Worm (Caenorhabditis elegans) whole organism, mixed stage, embryonic: ENCODE results near the gene pat-12.

Source experiments
- M03D4.4 ChIP-seq: sonication (generic microtip); optimal IDR thresholded peaks from 2 replicates; lab custom pipeline; 2017; ENCODE audit warnings: mild to moderate bottlenecking, missing genetic modification characterization, missing compliant biosample characterization
- bed-3 ChIP-seq: fragments of 200-800 bp; sonication (Bioruptor generic); optimal IDR thresholded peaks from 3 replicates; lab custom pipeline; 2018; ENCODE audit warnings: mild to moderate bottlenecking, missing genetic modification characterization, moderate library complexity, missing compliant biosample characterization
- blmp-1 ChIP-seq: fragments of 150-350 bp; optimal IDR thresholded peaks from 2 replicates; lab custom pipeline; 2014; ENCODE audit warnings: missing biosample characterization, missing genetic modification characterization
- ceh-43 ChIP-seq: fragments of 200-800 bp; sonication (Bioruptor generic); optimal IDR thresholded peaks from 2 replicates; lab custom pipeline; 2018; ENCODE audit warnings: mild to moderate bottlenecking, missing genetic modification characterization, moderate library complexity, missing compliant biosample characterization
- ceh-83 ChIP-seq: fragments of 200-800 bp; sonication (Bioruptor generic); optimal IDR thresholded peaks from 2 replicates; lab custom pipeline; 2018; ENCODE audit warnings: mild to moderate bottlenecking, missing genetic modification characterization, missing compliant biosample characterization
- ces-1 ChIP-seq: fragments of 150-350 bp; optimal IDR thresholded peaks from 2 replicates; lab custom pipeline; 2014; ENCODE audit warnings: missing biosample characterization, missing genetic modification reagents, missing genetic modification characterization
- drap-1 ChIP-seq: fragments of 200-800 bp; sonication (Bioruptor generic); optimal IDR thresholded peaks from 3 replicates; lab custom pipeline; 2018; ENCODE audit warnings: mild to moderate bottlenecking, missing genetic modification characterization, missing compliant biosample characterization
- elt-1 ChIP-seq: sonication (generic microtip); optimal IDR thresholded peaks from 2 replicates; lab custom pipeline; 2017; ENCODE audit warnings: missing genetic modification characterization, mild to moderate bottlenecking, missing compliant biosample characterization, antibody characterized with exemption, moderate library complexity, borderline replicate concordance; ENCODE audit not compliant: insufficient read depth
- elt-3 ChIP-seq: fragments of 150-350 bp; optimal IDR thresholded peaks from 2 replicates; lab custom pipeline; 2014; ENCODE audit warnings: missing biosample characterization, missing genetic modification characterization
- flh-1 ChIP-seq: fragments of 200-800 bp; sonication (Bioruptor generic); optimal IDR thresholded peaks from 2 replicates; lab custom pipeline; 2018; ENCODE audit warnings: mild to moderate bottlenecking, missing genetic modification characterization, moderate library complexity, missing compliant biosample characterization
- ham-2 ChIP-seq: fragments of 200-800 bp; sonication (Bioruptor generic); optimal IDR thresholded peaks from 2 replicates; lab custom pipeline; 2018; ENCODE audit warnings: mild to moderate bottlenecking, missing genetic modification characterization, missing compliant biosample characterization
- hlh-1 ChIP-seq: fragments of 150-350 bp; optimal IDR thresholded peaks from 2 replicates; lab custom pipeline; 2014; ENCODE audit warnings: missing biosample characterization, missing genetic modification reagents, missing genetic modification characterization
- lin-13 ChIP-seq: fragments of 150-350 bp; optimal IDR thresholded peaks from 2 replicates; lab custom pipeline; 2014; ENCODE audit warnings: missing biosample characterization, missing genetic modification characterization
- lin-32 ChIP-seq: fragments of 200-800 bp; sonication (Bioruptor generic); optimal IDR thresholded peaks from 2 replicates; lab custom pipeline; 2018; ENCODE audit warnings: mild to moderate bottlenecking, missing genetic modification characterization, missing compliant biosample characterization
- lsy-2 ChIP-seq: fragments of 150-350 bp; optimal IDR thresholded peaks from 2 replicates; lab custom pipeline; 2014; ENCODE audit warnings: missing biosample characterization, missing genetic modification characterization
- mep-1 ChIP-seq: fragments of 150-350 bp; optimal IDR thresholded peaks from 2 replicates; lab custom pipeline; 2017; ENCODE audit warnings: missing biosample characterization, missing genetic modification reagents, missing genetic modification characterization, inconsistent platforms
- mls-2 ChIP-seq: sonication (generic microtip); optimal IDR thresholded peaks from 2 replicates; lab custom pipeline; 2016; ENCODE audit warnings: mild to moderate bottlenecking, missing genetic modification characterization, moderate library complexity, missing compliant biosample characterization
- nhr-12 ChIP-seq: fragments of 150-350 bp; optimal IDR thresholded peaks from 2 replicates; lab custom pipeline; 2014; ENCODE audit warnings: missing biosample characterization, missing genetic modification characterization
- nhr-237 ChIP-seq: fragments of 150-350 bp; optimal IDR thresholded peaks from 2 replicates; lab custom pipeline; 2014; ENCODE audit warnings: missing biosample characterization, missing genetic modification characterization
- nhr-28 ChIP-seq: fragments of 150-350 bp; optimal IDR thresholded peaks from 2 replicates; lab custom pipeline; 2014; ENCODE audit warnings: missing biosample characterization, missing genetic modification characterization
- nhr-76 ChIP-seq: sonication (generic microtip); optimal IDR thresholded peaks from 2 replicates; lab custom pipeline; 2017; ENCODE audit warnings: missing biosample characterization, missing genetic modification characterization
- pha-4 ChIP-seq: fragments of 150-350 bp; optimal IDR thresholded peaks from 2 replicates; lab custom pipeline; 2018; ENCODE audit warnings: missing biosample characterization, missing genetic modification reagents, missing genetic modification characterization
- sem-2 ChIP-seq: fragments of 200-800 bp; sonication (Bioruptor generic); optimal IDR thresholded peaks from 2 replicates; lab custom pipeline; 2018; ENCODE audit warnings: mild to moderate bottlenecking, missing genetic modification characterization, missing compliant biosample characterization
- snpc-4 ChIP-seq: fragments of 150-350 bp; optimal IDR thresholded peaks from 2 replicates; lab custom pipeline; 2014; ENCODE audit warnings: missing biosample characterization, missing genetic modification characterization
- sptf-1 ChIP-seq: sonication (generic microtip); optimal IDR thresholded peaks from 2 replicates; lab custom pipeline; 2017; ENCODE audit warnings: mild to moderate bottlenecking, missing genetic modification characterization, moderate library complexity, missing compliant biosample characterization
- tbx-8 ChIP-seq: fragments of 200-800 bp; sonication (Bioruptor generic); optimal IDR thresholded peaks from 2 replicates; lab custom pipeline; 2018; ENCODE audit warnings: mild to moderate bottlenecking, missing genetic modification characterization, moderate library complexity, missing compliant biosample characterization
- unc-120 ChIP-seq: sonication (generic microtip); optimal IDR thresholded peaks from 2 replicates; lab custom pipeline; 2017; ENCODE audit warnings: missing genetic modification characterization, missing compliant biosample characterization; ENCODE audit not compliant: poor library complexity, severe bottlenecking
- unc-39 ChIP-seq: fragments of 150-350 bp; optimal IDR thresholded peaks from 2 replicates; lab custom pipeline; 2014; ENCODE audit warnings: missing biosample characterization, missing genetic modification characterization
- unc-62 ChIP-seq: fragments of 150-350 bp; optimal IDR thresholded peaks from 2 replicates; lab custom pipeline; 2014; ENCODE audit warnings: missing biosample characterization, missing genetic modification reagents, missing genetic modification characterization
- zip-8 ChIP-seq: fragments of 150-350 bp; optimal IDR thresholded peaks from 2 replicates; lab custom pipeline; 2014; ENCODE audit warnings: missing biosample characterization, missing genetic modification characterization

The pat-12 gene

DNA sequence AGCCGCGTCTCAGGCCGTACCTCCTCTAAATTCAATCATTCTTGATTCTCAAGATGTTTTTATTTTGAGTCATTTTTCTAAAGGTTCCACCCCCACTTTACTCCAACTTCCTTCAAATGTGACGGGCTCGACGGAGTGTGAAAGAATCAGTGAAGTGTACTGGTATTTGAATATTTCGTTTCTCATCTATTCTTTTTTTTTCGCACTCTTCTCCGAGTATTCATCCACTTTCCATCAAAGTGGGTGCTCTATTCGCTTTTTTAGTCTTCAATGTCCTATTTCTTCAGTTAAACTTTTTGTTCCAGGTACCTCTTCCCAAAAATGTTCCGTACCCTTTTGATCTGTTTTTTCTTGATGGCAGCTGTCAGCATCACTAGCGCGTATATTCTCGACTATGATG, 9.2 kb upstream of the pat-12 start, which contains the start of gene nlp-52:
nlp-52 (plus strand) TSS at position 301 of the 400 bp plus-strand sequence.
- TF ChIP-seq snpc-4 (tag; lab: Kevin White, UChicago) (no peak), mls-2 (tag; lab: Kevin White, UChicago) (no peak), tbx-8 (GFP tag; lab: Kevin White, UChicago) (no peak), blmp-1 (tag; lab: Kevin White, UChicago) (no peak), nhr-12 (tag; lab: Kevin White, UChicago) (no peak), pha-4 (tag; lab: Kevin White, UChicago) (no peak), unc-39 (tag; lab: Kevin White, UChicago) (no peak), ham-2 (GFP tag; lab: Kevin White, UChicago) (no peak), ces-1 (GFP tag; lab: Kevin White, UChicago) (no peak), lin-32 (GFP tag; lab: Kevin White, UChicago) (no peak), nhr-237 (tag; lab: Kevin White, UChicago) (no peak), nhr-76 (no peak), sptf-1 (no peak), lsy-2 (no peak), nhr-28 (tag; lab: Kevin White, UChicago) (no peak), lin-13 (no peak), elt-3 (no peak), sem-2 (GFP tag; lab: Kevin White, UChicago) (no peak)
- TF ChIP-seq, all 35 proteins: peak for 0

ce11 chrIII:759675-760074, 7.4 kb upstream of the pat-12 start:
- TF ChIP-seq zip-8 (tag; lab: Kevin White, UChicago): no peak
- TF ChIP-seq unc-62 (GFP tag; lab: Kevin White, UChicago): no peak
- no peak for TF ChIP-seq lin-32 (GFP tag; lab: Kevin White, UChicago)
- TF ChIP-seq flh-1: no peak
- TF ChIP-seq drap-1 (GFP tag; lab: Kevin White, UChicago): no peak
- TF ChIP-seq blmp-1 (tag; lab: Kevin White, UChicago): no peak
- TF ChIP-seq mls-2 (tag; lab: Kevin White, UChicago): no peak
- no peak for TF ChIP-seq hlh-1 (tag; lab: Kevin White, UChicago)
- TF ChIP-seq bed-3 (GFP tag; lab: Kevin White, UChicago): no peak
- TF ChIP-seq ceh-43: no peak
- TF ChIP-seq lin-13: no peak
- TF ChIP-seq pha-4 (tag; lab: Kevin White, UChicago): no peak
- no peak for TF ChIP-seq unc-39 (tag; lab: Kevin White, UChicago)
- no peak for TF ChIP-seq nhr-237 (tag; lab: Kevin White, UChicago)
- TF ChIP-seq mep-1 (tag; lab: Kevin White, UChicago): no peak
- TF ChIP-seq sptf-1: no peak
- TF ChIP-seq elt-1 (tag; lab: Kevin White, UChicago): no peak

- TF ChIP-seq drap-1 (GFP tag; lab: Kevin White, UChicago) (no peak), ham-2 (GFP tag; lab: Kevin White, UChicago) (no peak), lin-13 (no peak), unc-62 (GFP tag; lab: Kevin White, UChicago) (no peak), elt-3 (no peak), bed-3 (GFP tag; lab: Kevin White, UChicago) (no peak), M03D4.4 (no peak), nhr-12 (tag; lab: Kevin White, UChicago) (no peak), lin-32 (GFP tag; lab: Kevin White, UChicago) (no peak)
These were observed 5.8 kb upstream of the pat-12 start, which contains the start of gene T17H7.7 for ce11 chrIII:757981-758380. Gene T17H7.7, minus strand, starts transcription at chrIII:758081.

DNA sequence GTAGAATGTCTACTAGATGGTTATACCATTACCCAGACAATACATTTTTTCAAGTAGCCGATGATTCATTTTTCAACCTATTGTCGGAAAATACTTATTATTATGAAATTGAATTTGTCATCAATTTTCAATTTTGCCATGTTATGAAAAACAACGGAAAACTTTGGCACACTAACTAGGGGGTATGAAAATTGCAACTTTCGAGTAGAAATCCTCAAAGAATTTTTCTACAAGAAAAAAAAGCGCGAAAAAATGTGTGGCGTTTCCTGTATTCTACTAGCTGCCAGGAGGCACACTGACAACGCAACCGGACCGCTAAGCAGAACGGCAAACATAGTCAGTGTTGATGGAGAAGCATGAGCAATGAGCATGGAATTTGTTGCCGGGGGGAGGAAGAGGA, 2.1 kb upstream of the pat-12 start:
- no peak for TF ChIP-seq ces-1 (GFP tag; lab: Kevin White, UChicago)
- TF ChIP-seq M03D4.4: no peak
- no peak for TF ChIP-seq mep-1 (tag; lab: Kevin White, UChicago)
- TF ChIP-seq elt-3: no peak
- TF ChIP-seq tbx-8 (GFP tag; lab: Kevin White, UChicago): no peak
- TF ChIP-seq pha-4 (tag; lab: Kevin White, UChicago): no peak

- no peak for TF ChIP-seq ceh-83
- no peak for TF ChIP-seq drap-1 (GFP tag; lab: Kevin White, UChicago)
- no peak for TF ChIP-seq unc-120 (tag; lab: Kevin White, UChicago)
- TF ChIP-seq elt-3: no peak
These were observed 2.2 kb downstream of the pat-12 start for ce11 chrIII:750028-750427.
